Worm (Caenorhabditis elegans) whole organism, L3 larva: ENCODE results near the gene T25B9.3.

Experiments
- elt-3 ChIP-seq, 3 experiments: fragments of 150-350 bp in 1 of 3; sonication (generic microtip) in 2 of 3; optimal IDR thresholded peaks; 2 replicates in 2 of 3; 4 replicates in 1 of 3; lab custom pipeline; 2014 to 2017; ENCODE audit warnings: missing biosample characterization in 3 of 3, missing genetic modification characterization in 3 of 3
- lin-15B ChIP-seq: fragments of 150-350 bp; optimal IDR thresholded peaks from 2 replicates; lab custom pipeline; 2014; ENCODE audit warnings: missing biosample characterization, missing genetic modification characterization
- lin-39 ChIP-seq: fragments of 150-350 bp; optimal IDR thresholded peaks from 2 replicates; lab custom pipeline; 2018; ENCODE audit warnings: missing biosample characterization, missing genetic modification reagents, missing genetic modification characterization
- nhr-11 ChIP-seq: fragments of 150-350 bp; optimal IDR thresholded peaks from 2 replicates; lab custom pipeline; 2014; ENCODE audit warnings: missing biosample characterization, missing genetic modification characterization
- nhr-28 ChIP-seq: fragments of 150-350 bp; optimal IDR thresholded peaks from 2 replicates; lab custom pipeline; 2014; ENCODE audit warnings: missing biosample characterization, missing genetic modification characterization
- nhr-76 ChIP-seq: fragments of 150-350 bp; sonication (generic microtip); optimal IDR thresholded peaks from 5 replicates; lab custom pipeline; 2014; ENCODE audit warnings: missing biosample characterization, missing genetic modification characterization

ce11 chrIV:10766071-10766470, 21.5 kb downstream of the T25B9.3 start:
- TF ChIP-seq lin-15B (tag; lab: Kevin White, UChicago) (no peak), nhr-28 (no peak), nhr-11 (tag; lab: Kevin White, UChicago) (no peak), nhr-76 (no peak), elt-3 (tag; optimal IDR thresholded peaks at IDR 0.05; lab: Kevin White, UChicago) (no peak), lin-39 (tag; lab: Kevin White, UChicago) (no peak)
